Worm (Caenorhabditis elegans): ENCODE data around the gene abu-10.

ce11 chrX:3826863-3827262 lies 28.9 kb downstream of the abu-10 start, which contains the start of gene fkh-9:
- TF ChIP-seq flt-1 (GFP tag; IDR thresholded peaks at IDR 0.05) (no peak), sea-1 (GFP tag; conservative IDR thresholded peaks at IDR 0.05) (no peak), ceh-36 (tag; optimal IDR thresholded peaks at IDR 0.05) (no peak), F13C5.2 (tag; optimal IDR thresholded peaks at IDR 0.05) (no peak), ets-7 (tag; optimal IDR thresholded peaks at IDR 0.05) (no peak), tra-4 (tag; optimal IDR thresholded peaks at IDR 0.05) (no peak), scrt-1 (GFP tag; IDR thresholded peaks at IDR 0.05) (no peak), ceh-13 (GFP tag; optimal IDR thresholded peaks at IDR 0.05) (no peak), ama-1 (optimal IDR thresholded peaks at IDR 0.05) (no peak), hnd-1 (tag; optimal IDR thresholded peaks at IDR 0.05) (no peak), tbx-11 (GFP tag; IDR thresholded peaks at IDR 0.05) (no peak), aly-1 (tag; optimal IDR thresholded peaks at IDR 0.05) (no peak), pes-1 (GFP tag; IDR thresholded peaks at IDR 0.05) (no peak), hmg-4 (GFP tag; optimal IDR thresholded peaks at IDR 0.05) (no peak)
